Worm (Caenorhabditis elegans) whole organism, L4 larva: ENCODE data around the gene usp-33.

ENCODE experiments used
- D1046.2 ChIP-seq: fragments of 200-800 bp; sonication (Bioruptor generic); IDR thresholded peaks from 2 replicates; pipeline ENCODE4 v1.3.6; 2022; ENCODE audit warnings: missing genetic modification characterization, missing compliant biosample characterization
- F10B5.3 ChIP-seq: sonication (generic microtip); optimal IDR thresholded peaks from 2 replicates; lab custom pipeline; 2016; ENCODE audit warnings: mild to moderate bottlenecking, missing genetic modification characterization, missing compliant biosample characterization
- F26F4.8 ChIP-seq: fragments of 200-800 bp; sonication (Bioruptor generic); conservative IDR thresholded peaks from 2 replicates; pipeline ENCODE4 v1.3.6; 2022; ENCODE audit warnings: missing genetic modification characterization, missing compliant biosample characterization
- F49E8.2 ChIP-seq: sonication (generic microtip); optimal IDR thresholded peaks from 2 replicates; lab custom pipeline; 2016; ENCODE audit warnings: missing compliant biosample characterization, mild to moderate bottlenecking, missing genetic modification characterization, borderline replicate concordance
- T26A8.4 ChIP-seq: fragments of 200-800 bp; sonication (Bioruptor generic); IDR thresholded peaks from 2 replicates; pipeline ENCODE4 v1.3.6; 2022; ENCODE audit warnings: missing genetic modification characterization, missing compliant biosample characterization
- ZK337.2 ChIP-seq: fragments of 200-800 bp; sonication (Bioruptor generic); IDR thresholded peaks from 2 replicates; pipeline ENCODE4 v1.3.6; 2022; ENCODE audit warnings: missing genetic modification reagents, missing genetic modification characterization, missing compliant biosample characterization
- aha-1 ChIP-seq: fragments of 150-350 bp; peaks from one replicate; lab custom pipeline; 2014; ENCODE audit warnings: missing biosample characterization, missing genetic modification characterization
- aly-2 ChIP-seq: sonication (generic microtip); optimal IDR thresholded peaks from 2 replicates; lab custom pipeline; 2018; ENCODE audit warnings: missing biosample characterization, missing genetic modification characterization
- arid-1 ChIP-seq: fragments of 200-800 bp; sonication (Bioruptor generic); conservative IDR thresholded peaks from 2 replicates; pipeline ENCODE4 v1.3.6; 2022; ENCODE audit warnings: missing genetic modification reagents, missing genetic modification characterization, missing compliant biosample characterization
- attf-4 ChIP-seq: sonication (generic microtip); optimal IDR thresholded peaks from 3 replicates; lab custom pipeline; 2017; ENCODE audit warnings: missing biosample characterization, missing genetic modification characterization
- ceh-20 ChIP-seq: fragments of 200-800 bp; sonication (Bioruptor generic); IDR thresholded peaks from 2 replicates; pipeline ENCODE4 v1.3.6; 2022; ENCODE audit warnings: missing genetic modification reagents, missing genetic modification characterization, missing compliant biosample characterization
- ceh-62 ChIP-seq: sonication (generic microtip); optimal IDR thresholded peaks from 2 replicates; lab custom pipeline; 2017; ENCODE audit warnings: missing biosample characterization, missing genetic modification characterization
- ceh-82 ChIP-seq: sonication (generic microtip); optimal IDR thresholded peaks from 2 replicates; lab custom pipeline; 2017; ENCODE audit warnings: missing biosample characterization, missing genetic modification characterization
- ces-1 ChIP-seq: fragments of 150-350 bp; sonication (generic microtip); optimal IDR thresholded peaks from 4 replicates; lab custom pipeline; 2014; ENCODE audit warnings: missing biosample characterization, missing genetic modification reagents, missing genetic modification characterization
- ctbp-1 ChIP-seq: fragments of 200-800 bp; sonication (Bioruptor generic); IDR thresholded peaks from 2 replicates; pipeline ENCODE4 v1.3.6; 2022; ENCODE audit warnings: missing genetic modification reagents, missing genetic modification characterization, missing compliant biosample characterization
- daf-16 ChIP-seq, 3 experiments: sonication (generic microtip); optimal IDR thresholded peaks; 2 replicates each; lab custom pipeline; 2016 to 2017; ENCODE audit warnings: missing genetic modification characterization in 3 of 3, missing genetic modification reagents in 3 of 3, mild to moderate bottlenecking in 2 of 3, missing compliant biosample characterization in 2 of 3, missing biosample characterization in 1 of 3, moderate library complexity in 1 of 3
- duxl-1 ChIP-seq: sonication (generic microtip); optimal IDR thresholded peaks from 2 replicates; lab custom pipeline; 2016; ENCODE audit warnings: mild to moderate bottlenecking, missing genetic modification characterization, moderate library complexity, missing compliant biosample characterization; ENCODE audit not compliant: poor library complexity
- egl-27 ChIP-seq: sonication (generic microtip); optimal IDR thresholded peaks from 3 replicates; lab custom pipeline; 2017; ENCODE audit warnings: missing biosample characterization, missing genetic modification reagents, missing genetic modification characterization
- egl-43 ChIP-seq: fragments of 200-800 bp; sonication (Bioruptor generic); IDR thresholded peaks from 2 replicates; pipeline ENCODE4 v1.3.6; 2022; ENCODE audit warnings: missing genetic modification reagents, missing genetic modification characterization, missing compliant biosample characterization
- hif-1 ChIP-seq, 2 experiments: sonication (generic microtip); optimal IDR thresholded peaks; 2 replicates each; lab custom pipeline; 2016 to 2017; ENCODE audit warnings: missing compliant biosample characterization in 2 of 2, missing genetic modification characterization in 2 of 2, missing genetic modification reagents in 2 of 2, missing genotype in 2 of 2, mild to moderate bottlenecking in 1 of 2
- hlh-11 ChIP-seq: fragments of 200-800 bp; sonication (Bioruptor generic); optimal IDR thresholded peaks from 2 replicates; lab custom pipeline; 2018; ENCODE audit warnings: mild to moderate bottlenecking, missing genetic modification characterization, missing compliant biosample characterization
- hlh-30 ChIP-seq: sonication (generic microtip); optimal IDR thresholded peaks from 2 replicates; lab custom pipeline; 2017; ENCODE audit warnings: antibody characterized with exemption, mild to moderate bottlenecking, missing genetic modification characterization, missing compliant biosample characterization; ENCODE audit not compliant: insufficient read depth
- hmg-1.1 ChIP-seq: fragments of 200-800 bp; sonication (Bioruptor generic); IDR thresholded peaks from 2 replicates; pipeline ENCODE4 v1.3.6; 2022; ENCODE audit warnings: missing genetic modification reagents, missing genetic modification characterization, missing compliant biosample characterization
- lin-15B ChIP-seq: fragments of 150-350 bp; sonication (generic microtip); optimal IDR thresholded peaks from 3 replicates; lab custom pipeline; 2014; ENCODE audit warnings: missing biosample characterization, missing genetic modification characterization
- lin-38 ChIP-seq: fragments of 200-800 bp; sonication (Bioruptor generic); IDR thresholded peaks from 2 replicates; pipeline ENCODE4 v1.3.6; 2022; ENCODE audit warnings: missing genetic modification reagents, missing genetic modification characterization, missing compliant biosample characterization
- lir-3 ChIP-seq: sonication (generic microtip); optimal IDR thresholded peaks from 2 replicates; lab custom pipeline; 2016; ENCODE audit warnings: mild to moderate bottlenecking, missing genetic modification characterization, missing compliant biosample characterization
- lsy-2 ChIP-seq, 2 experiments: fragments of 150-350 bp in 1 of 2; sonication (generic microtip) in 1 of 2; optimal IDR thresholded peaks; 2 replicates each; lab custom pipeline; 2014 to 2017; ENCODE audit warnings: missing biosample characterization in 2 of 2, missing genetic modification characterization in 2 of 2
- mdt-29 ChIP-seq: fragments of 200-800 bp; sonication (Bioruptor generic); IDR thresholded peaks from 2 replicates; pipeline ENCODE4 v1.3.6; 2022; ENCODE audit warnings: missing genetic modification reagents, missing genetic modification characterization, missing compliant biosample characterization
- mes-2 ChIP-seq: sonication (generic microtip); optimal IDR thresholded peaks from 2 replicates; lab custom pipeline; 2016; ENCODE audit warnings: missing genotype, mild to moderate bottlenecking, missing genetic modification characterization, missing compliant biosample characterization; ENCODE audit not compliant: poor library complexity, severe bottlenecking
- mxl-3 ChIP-seq: fragments of 200-800 bp; sonication (Bioruptor generic); optimal IDR thresholded peaks from 2 replicates; lab custom pipeline; 2018; ENCODE audit warnings: mild to moderate bottlenecking, missing genetic modification characterization, missing compliant biosample characterization
- nhr-10 ChIP-seq: fragments of 150-350 bp; optimal IDR thresholded peaks from 2 replicates; lab custom pipeline; 2014; ENCODE audit warnings: missing biosample characterization, missing genetic modification characterization
- nhr-102 ChIP-seq: sonication (generic microtip); optimal IDR thresholded peaks from 2 replicates; lab custom pipeline; 2016; ENCODE audit warnings: mild to moderate bottlenecking, missing genetic modification characterization, moderate library complexity, missing compliant biosample characterization
- nhr-11 ChIP-seq: fragments of 150-350 bp; optimal IDR thresholded peaks from 2 replicates; lab custom pipeline; 2014; ENCODE audit warnings: missing biosample characterization, missing genetic modification characterization
- nhr-237 ChIP-seq: sonication (generic microtip); optimal IDR thresholded peaks from 2 replicates; lab custom pipeline; 2017; ENCODE audit warnings: missing biosample characterization, missing genetic modification characterization
- nhr-42 ChIP-seq: fragments of 200-800 bp; sonication (Bioruptor generic); IDR thresholded peaks from 2 replicates; pipeline ENCODE4 v1.3.6; 2022; ENCODE audit warnings: missing genetic modification characterization, missing compliant biosample characterization
- php-3 ChIP-seq: fragments of 200-800 bp; sonication (Bioruptor generic); IDR thresholded peaks from 2 replicates; pipeline ENCODE4 v1.3.6; 2022; ENCODE audit warnings: missing genetic modification reagents, missing genetic modification characterization, missing compliant biosample characterization
- pqm-1 ChIP-seq: sonication (generic microtip); optimal IDR thresholded peaks from 2 replicates; lab custom pipeline; 2017; ENCODE audit warnings: missing biosample characterization, missing genetic modification characterization
- set-16 ChIP-seq: fragments of 200-800 bp; sonication (Bioruptor generic); IDR thresholded peaks from 2 replicates; pipeline ENCODE4 v1.3.6; 2022; ENCODE audit warnings: missing genetic modification reagents, missing genetic modification characterization, missing compliant biosample characterization
- skn-1 ChIP-seq: fragments of 150-350 bp; optimal IDR thresholded peaks from 2 replicates; lab custom pipeline; 2014; ENCODE audit warnings: missing biosample characterization, missing genetic modification characterization
- spr-1 ChIP-seq: sonication (generic microtip); optimal IDR thresholded peaks from 2 replicates; lab custom pipeline; 2016; ENCODE audit warnings: mild to moderate bottlenecking, missing genetic modification characterization, missing compliant biosample characterization
- unc-130 ChIP-seq: sonication (generic microtip); optimal IDR thresholded peaks from 2 replicates; lab custom pipeline; 2016; ENCODE audit warnings: missing genetic modification reagents, missing genetic modification characterization, missing compliant biosample characterization
- unc-62 ChIP-seq, 3 experiments: fragments of 150-350 bp in 1 of 3; sonication (generic microtip); optimal IDR thresholded peaks in 2 of 3; peaks in 1 of 3; 1 replicate in 1 of 3; 2 replicates in 2 of 3; lab custom pipeline; 2014 to 2017; ENCODE audit warnings: missing biosample characterization in 3 of 3, missing genetic modification characterization in 3 of 3, missing genetic modification reagents in 3 of 3, missing genotype in 1 of 3
- zfp-2 ChIP-seq: sonication (generic microtip); optimal IDR thresholded peaks from 2 replicates; lab custom pipeline; 2016; ENCODE audit warnings: mild to moderate bottlenecking, missing genetic modification characterization, missing compliant biosample characterization
- ztf-7 ChIP-seq: fragments of 150-350 bp; optimal IDR thresholded peaks from 2 replicates; lab custom pipeline; 2014; ENCODE audit warnings: missing biosample characterization, missing genetic modification characterization

usp-33 gene

ce11 chrX:15607498-15608019, 16.4 kb downstream of the usp-33 start, which contains the start of gene nipi-3 (continued):
- peak; percentile 74 for TF ChIP-seq lin-38
- peak; percentile 44 for TF ChIP-seq lin-15B (tag; lab: Kevin White, UChicago)
- TF ChIP-seq zfp-2 (tag; lab: Kevin White, UChicago): no peak
- no peak for TF ChIP-seq ceh-82
- no peak for TF ChIP-seq unc-130 (GFP tag; lab: Kevin White, UChicago)
- TF ChIP-seq nhr-11 (tag; lab: Kevin White, UChicago): peak; percentile 98
- TF ChIP-seq daf-16 (GFP tag; optimal IDR thresholded peaks at IDR 0.05; lab: Kevin White, UChicago): peak; percentile 13 to 71
- peak; percentile 95 for TF ChIP-seq daf-16 (tag; optimal IDR thresholded peaks at IDR 0.05; lab: Kevin White, UChicago)
- peak; percentile 88 for TF ChIP-seq ztf-7
- TF ChIP-seq hif-1 (tag; optimal IDR thresholded peaks at IDR 0.05; lab: Kevin White, UChicago): peak; percentile 11 to 87
- no peak for TF ChIP-seq lir-3
- peak; percentile 77; the same call in 1 of the 2 replicates for TF ChIP-seq D1046.2
- TF ChIP-seq arid-1: peak; percentile 76
- TF ChIP-seq nhr-102 (tag; lab: Kevin White, UChicago): peak; percentile 93
- peak; percentile 73; the same call in 1 of the 2 replicates for TF ChIP-seq php-3
- TF ChIP-seq ceh-20: peak; percentile 81
- peak; percentile 76; the same call in 1 of the 2 replicates for TF ChIP-seq nhr-42 (GFP tag; lab: Robert Waterston, UW)
- no peak for TF ChIP-seq F49E8.2 (tag; lab: Kevin White, UChicago)
- TF ChIP-seq set-16: peak; percentile 68
- TF ChIP-seq T26A8.4 (GFP tag; lab: Robert Waterston, UW): peak; percentile 85
- TF ChIP-seq nhr-237: peak; percentile 68
- TF ChIP-seq hlh-11 (tag; lab: Kevin White, UChicago): peak; percentile 98
- TF ChIP-seq aly-2 (tag; lab: Kevin White, UChicago): no peak
- TF ChIP-seq ctbp-1 (GFP tag; lab: Robert Waterston, UW): peak; percentile 86
- peak; percentile 94 for TF ChIP-seq nhr-10 (tag; lab: Kevin White, UChicago)
- TF ChIP-seq F10B5.3 (tag; lab: Kevin White, UChicago): no peak
- no peak for TF ChIP-seq ceh-62 (tag; lab: Kevin White, UChicago)
- peak; percentile 71 for TF ChIP-seq hmg-1.1
- TF ChIP-seq, all 104 proteins: peak for 62

ce11 chrX:15608593-15608992, 17.4 kb downstream of the usp-33 start:
- TF ChIP-seq nhr-11 (tag; lab: Kevin White, UChicago) (peak; percentile 70), hlh-30 (peak; percentile 45), daf-16 (GFP tag; optimal IDR thresholded peaks at IDR 0.05; lab: Kevin White, UChicago) (no peak), daf-16 (tag; optimal IDR thresholded peaks at IDR 0.05; lab: Kevin White, UChicago) (peak; percentile 9), unc-62 (GFP tag; optimal IDR thresholded peaks at IDR 0.05 in 1 of 2; lab: Kevin White, UChicago) (no peak), unc-62 (tag; optimal IDR thresholded peaks at IDR 0.05; lab: Kevin White, UChicago) (no peak), spr-1 (no peak), aha-1 (peak; percentile 13), mxl-3 (GFP tag; lab: Kevin White, UChicago) (peak; percentile 26), lsy-2 (tag; optimal IDR thresholded peaks at IDR 0.05; lab: Kevin White, UChicago) (peak in 1 of 2 experiments; percentile 8), pqm-1 (no peak), hif-1 (tag; optimal IDR thresholded peaks at IDR 0.05; lab: Kevin White, UChicago) (no peak), F26F4.8 (no peak)

DNA sequence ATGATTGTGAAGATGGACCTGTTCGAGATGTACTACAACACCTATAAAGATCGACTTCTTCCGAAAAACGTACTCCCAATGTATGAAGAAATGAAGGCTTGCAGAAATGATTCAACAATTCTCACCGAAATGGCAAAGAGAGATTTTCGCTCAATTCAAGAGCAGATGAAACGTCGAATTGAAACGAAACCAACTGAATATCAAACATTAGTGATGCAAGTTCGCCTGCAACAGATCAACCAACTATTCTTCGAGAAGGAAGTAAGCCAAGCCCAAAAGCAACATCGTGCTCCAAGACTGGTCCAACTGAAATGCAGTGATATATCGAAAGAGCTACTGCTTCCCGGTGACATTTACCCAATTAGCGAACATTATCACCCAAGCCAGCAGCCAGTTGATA, 18.5 kb downstream of the usp-33 start:
- TF ChIP-seq F26F4.8: no peak
- TF ChIP-seq skn-1: no peak
- TF ChIP-seq unc-130 (GFP tag; lab: Kevin White, UChicago): no peak
- no peak for TF ChIP-seq T26A8.4 (GFP tag; lab: Robert Waterston, UW)
- TF ChIP-seq ceh-20: no peak
- peak; percentile 82 for TF ChIP-seq aha-1
- TF ChIP-seq attf-4 (tag; lab: Kevin White, UChicago): no peak
- TF ChIP-seq egl-43 (GFP tag; lab: Robert Waterston, UW): 0 out of 2 replicates have a peak, but pooled peaks have one; percentile 37
- TF ChIP-seq mes-2: no peak
- no peak for TF ChIP-seq aly-2 (tag; lab: Kevin White, UChicago)
- no peak for TF ChIP-seq nhr-11 (tag; lab: Kevin White, UChicago)
- no peak for TF ChIP-seq zfp-2 (tag; lab: Kevin White, UChicago)
- TF ChIP-seq egl-27 (tag; lab: Kevin White, UChicago): no peak
- no peak for TF ChIP-seq ZK337.2 (GFP tag; lab: Robert Waterston, UW)
- TF ChIP-seq ces-1 (GFP tag; lab: Kevin White, UChicago): no peak
- TF ChIP-seq nhr-237: no peak
- no peak for TF ChIP-seq duxl-1 (tag; lab: Kevin White, UChicago)
- no peak for TF ChIP-seq mdt-29 (GFP tag; lab: Robert Waterston, UW)
